Fruit fly (Drosophila melanogaster): Measurements from ENCODE around the gene CG9525.

CG9525 gene

DNA sequence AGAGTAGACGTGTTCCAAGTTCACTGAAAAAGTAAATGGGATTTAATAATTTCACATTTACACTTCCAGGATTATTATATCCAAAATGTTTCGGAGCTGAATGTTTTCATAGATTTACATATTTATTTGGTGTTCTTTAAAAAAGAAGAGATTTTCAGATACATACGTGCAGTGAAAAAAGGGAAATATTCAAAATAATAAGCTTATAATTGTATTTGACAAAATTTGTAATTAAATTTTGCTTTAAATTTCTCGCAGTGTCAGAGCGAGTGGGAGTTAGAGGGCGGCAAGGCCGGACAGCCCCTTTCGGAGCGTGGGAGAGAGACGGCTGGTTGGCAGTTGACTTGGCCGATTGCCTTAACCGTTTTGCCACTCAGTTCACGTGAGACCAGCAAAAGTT, 25.2 kb downstream of the CG9525 start, which contains the start of gene Tsp29Fb (continued):
- no peak for TF ChIP-seq Dip2 (GFP tag; IDR thresholded peaks at IDR 0.05)
- TF ChIP-seq CG3163 (GFP tag; optimal IDR thresholded peaks at IDR 0.05) = no peak
- TF ChIP-seq CG13775 (GFP tag; optimal IDR thresholded peaks at IDR 0.05) = peak; percentile 58
- peak; percentile 37; the same call in 1 of the 2 replicates for TF ChIP-seq E2f2 (GFP tag; IDR thresholded peaks at IDR 0.05)
- peak; percentile 52 for TF ChIP-seq CrebB (tag; optimal IDR thresholded peaks at IDR 0.05)
- 0 out of 2 replicates have a peak, but pooled peaks have one; percentile 45 for TF ChIP-seq CG4730 (GFP tag; IDR thresholded peaks at IDR 0.05)
- TF ChIP-seq ci (GFP tag; IDR thresholded peaks at IDR 0.05) = peak; percentile 55; the same call in 2 of the 3 replicates
- peak; percentile 86 for TF ChIP-seq Atf6 (GFP tag; IDR thresholded peaks at IDR 0.05)
- no peak for TF ChIP-seq kay (GFP tag; optimal IDR thresholded peaks at IDR 0.05)
- peak; percentile 46 to 47 for TF ChIP-seq chif (GFP tag; optimal IDR thresholded peaks at IDR 0.05)
- TF ChIP-seq Camta (GFP tag; optimal IDR thresholded peaks at IDR 0.05) = no peak
- peak; percentile 79 for TF ChIP-seq PHDP (tag; optimal IDR thresholded peaks at IDR 0.05)
- no peak for TF ChIP-seq CG15479 (GFP tag; optimal IDR thresholded peaks at IDR 0.05)
- TF ChIP-seq Lhr (GFP tag; optimal IDR thresholded peaks at IDR 0.05) = no peak
- TF ChIP-seq Lim3 (GFP tag; IDR thresholded peaks at IDR 0.05) = no peak
- TF ChIP-seq D19B (GFP tag; optimal IDR thresholded peaks at IDR 0.05) = peak; percentile 57
- TF ChIP-seq ap (GFP tag; IDR thresholded peaks at IDR 0.05) = peak; percentile 35; the same call in 1 of the 2 replicates
- TF ChIP-seq CG6689 (GFP tag; IDR thresholded peaks at IDR 0.05) = peak; percentile 60
- no peak for TF ChIP-seq Dref (GFP tag; IDR thresholded peaks at IDR 0.05)
- no peak for TF ChIP-seq CG4282 (GFP tag; optimal IDR thresholded peaks at IDR 0.05)
- TF ChIP-seq CG33213 (GFP tag; optimal IDR thresholded peaks at IDR 0.05) = no peak
- peak; percentile 65 for TF ChIP-seq Asciz (GFP tag; optimal IDR thresholded peaks at IDR 0.05)
- peak; percentile 38 for TF ChIP-seq CG5245 (GFP tag; optimal IDR thresholded peaks at IDR 0.05)
- no peak for TF ChIP-seq kni (GFP tag; optimal IDR thresholded peaks at IDR 0.05)
- TF ChIP-seq z (GFP tag; IDR thresholded peaks at IDR 0.05) = no peak
- TF ChIP-seq CG15073 (GFP tag; optimal IDR thresholded peaks at IDR 0.05) = no peak
- TF ChIP-seq CoRest (tag; optimal IDR thresholded peaks at IDR 0.05) = peak; percentile 85
- TF ChIP-seq prd (optimal IDR thresholded peaks at IDR 0.05) = no peak
- TF ChIP-seq prd (GFP tag; IDR thresholded peaks at IDR 0.05) = peak; percentile 72
- peak; percentile 41 for TF ChIP-seq exex (tag; optimal IDR thresholded peaks at IDR 0.05)
- TF ChIP-seq Dip3 (GFP tag; optimal IDR thresholded peaks at IDR 0.05) = peak; percentile 65
- peak; percentile 35 for TF ChIP-seq CG12942 (GFP tag; optimal IDR thresholded peaks at IDR 0.05)
- TF ChIP-seq Pdp1 (GFP tag; optimal IDR thresholded peaks at IDR 0.05) = peak; percentile 47 to 59
- no peak for TF ChIP-seq br (optimal IDR thresholded peaks at IDR 0.05)
- TF ChIP-seq zf30C (GFP tag; optimal IDR thresholded peaks at IDR 0.05) = peak; percentile 91
- peak; percentile 76 for TF ChIP-seq scrt (GFP tag; optimal IDR thresholded peaks at IDR 0.05)
- TF ChIP-seq tna (GFP tag; IDR thresholded peaks at IDR 0.05; ENCODE audit: partially characterized antibody) = no peak
- TF ChIP-seq eve (GFP tag; optimal IDR thresholded peaks at IDR 0.05) = no peak
- TF ChIP-seq CG11398 (GFP tag; optimal IDR thresholded peaks at IDR 0.05) = no peak
- TF ChIP-seq row (GFP tag; IDR thresholded peaks at IDR 0.05) = peak; percentile 92
- TF ChIP-seq CG33557 (GFP tag; optimal IDR thresholded peaks at IDR 0.05) = no peak
- peak; percentile 29 for TF ChIP-seq CG12744 (GFP tag; optimal IDR thresholded peaks at IDR 0.05)
- no peak for TF ChIP-seq tup (GFP tag; optimal IDR thresholded peaks at IDR 0.05)
- no peak for TF ChIP-seq sim (GFP tag; IDR thresholded peaks at IDR 0.05)
- peak; percentile 50 for TF ChIP-seq schlank (tag; optimal IDR thresholded peaks at IDR 0.05)
- TF ChIP-seq CG12155 (GFP tag; optimal IDR thresholded peaks at IDR 0.05) = peak; percentile 66
- TF ChIP-seq CTCF (GFP tag; optimal IDR thresholded peaks at IDR 0.05) = no peak
- peak; percentile 61 for TF ChIP-seq Hr3 (GFP tag; optimal IDR thresholded peaks at IDR 0.05)
- peak; percentile 54 for TF ChIP-seq Aef1 (GFP tag; IDR thresholded peaks at IDR 0.05)
- TF ChIP-seq Ets65A (GFP tag) = peak; percentile 79
- TF ChIP-seq Atf3 (GFP tag; optimal IDR thresholded peaks at IDR 0.05) = no peak
- peak; percentile 65 for TF ChIP-seq CG4328 (GFP tag; optimal IDR thresholded peaks at IDR 0.05)
- peak; percentile 37 for TF ChIP-seq CG8281 (tag; optimal IDR thresholded peaks at IDR 0.05)

Data from whole organism, embryonic.